Worm (Caenorhabditis elegans) whole organism, young adult: Measurements from ENCODE around the gene Y55B1AR.2.
A peak's percentile ranks its signal among the peaks of the same experiment; 100 is the strongest.

ENCODE experiments used
- B0019.2 ChIP-seq: fragments of 200-800 bp; sonication (Bioruptor generic); conservative IDR thresholded peaks from 2 replicates; pipeline ENCODE4 v1.3.6; 2022; ENCODE audit warnings: missing genetic modification reagents, missing genetic modification characterization, missing compliant biosample characterization
- D2030.7 ChIP-seq: fragments of 200-800 bp; sonication (Bioruptor generic); IDR thresholded peaks from 2 replicates; pipeline ENCODE4 v1.3.6; 2022; ENCODE audit warnings: missing genetic modification reagents, missing genetic modification characterization, missing compliant biosample characterization
- F23B12.7 ChIP-seq: sonication (generic microtip); optimal IDR thresholded peaks from 2 replicates; lab custom pipeline; 2017; ENCODE audit warnings: missing genetic modification characterization, mild to moderate bottlenecking, missing compliant biosample characterization, antibody characterized with exemption, moderate library complexity; ENCODE audit not compliant: insufficient read depth
- F52B5.7 ChIP-seq: sonication (generic microtip); optimal IDR thresholded peaks from 2 replicates; lab custom pipeline; 2016; ENCODE audit warnings: mild to moderate bottlenecking, missing genetic modification characterization, missing compliant biosample characterization
- T26A5.8 ChIP-seq: sonication (generic microtip); optimal IDR thresholded peaks from 2 replicates; lab custom pipeline; 2016; ENCODE audit warnings: missing genetic modification characterization, missing compliant biosample characterization
- ZK185.1 ChIP-seq: sonication (generic microtip); optimal IDR thresholded peaks from 2 replicates; lab custom pipeline; 2016; ENCODE audit warnings: mild to moderate bottlenecking, missing genetic modification characterization, missing compliant biosample characterization; ENCODE audit not compliant: poor library complexity, severe bottlenecking
- aptf-2 ChIP-seq: fragments of 200-800 bp; sonication (Bioruptor generic); conservative IDR thresholded peaks from 2 replicates; pipeline ENCODE4 v1.3.6; 2022; ENCODE audit warnings: missing genetic modification reagents, missing genetic modification characterization, missing compliant biosample characterization
- atf-7 ChIP-seq: sonication (generic microtip); optimal IDR thresholded peaks from 2 replicates; lab custom pipeline; 2017; ENCODE audit warnings: mild to moderate bottlenecking, missing genetic modification characterization, missing compliant biosample characterization
- attf-6 ChIP-seq: fragments of 200-800 bp; sonication (Bioruptor generic); IDR thresholded peaks from 2 replicates; pipeline ENCODE4 v1.3.6; 2022; ENCODE audit warnings: missing genetic modification reagents, missing genetic modification characterization, missing compliant biosample characterization
- bed-2 ChIP-seq: fragments of 200-800 bp; sonication (Bioruptor generic); IDR thresholded peaks from 2 replicates; pipeline ENCODE4 v1.3.6; 2022; ENCODE audit warnings: missing genetic modification reagents, missing genetic modification characterization, missing compliant biosample characterization
- ceh-100 ChIP-seq: fragments of 200-800 bp; sonication (Bioruptor generic); IDR thresholded peaks from 2 replicates; pipeline ENCODE4 v1.3.6; 2022; ENCODE audit warnings: missing genetic modification reagents, missing genetic modification characterization, missing compliant biosample characterization
- ceh-91 ChIP-seq: fragments of 200-800 bp; sonication (Bioruptor generic); IDR thresholded peaks from 2 replicates; pipeline ENCODE4 v1.3.6; 2022; ENCODE audit warnings: missing genetic modification reagents, missing genetic modification characterization, missing compliant biosample characterization
- die-1 ChIP-seq: sonication (generic microtip); optimal IDR thresholded peaks from 2 replicates; lab custom pipeline; 2016; ENCODE audit warnings: missing genotype, mild to moderate bottlenecking, missing genetic modification characterization, missing compliant biosample characterization
- egrh-3 ChIP-seq: fragments of 200-800 bp; sonication (Bioruptor generic); IDR thresholded peaks from 2 replicates; pipeline ENCODE4 v1.3.6; 2022; ENCODE audit warnings: missing genetic modification reagents, missing genetic modification characterization, missing compliant biosample characterization
- ets-4 ChIP-seq: fragments of 200-800 bp; sonication (Bioruptor generic); optimal IDR thresholded peaks from 2 replicates; lab custom pipeline; 2018; ENCODE audit warnings: mild to moderate bottlenecking, missing genetic modification characterization, missing compliant biosample characterization
- fkh-3 ChIP-seq: sonication (generic microtip); optimal IDR thresholded peaks from 2 replicates; lab custom pipeline; 2016; ENCODE audit warnings: mild to moderate bottlenecking, missing genetic modification characterization, missing compliant biosample characterization
- hmg-1.2 ChIP-seq: fragments of 200-800 bp; sonication (Bioruptor generic); IDR thresholded peaks from 2 replicates; pipeline ENCODE4 v1.3.6; 2022; ENCODE audit warnings: missing genetic modification reagents, missing genetic modification characterization, missing compliant biosample characterization
- let-607 ChIP-seq, 2 experiments: fragments of 200-800 bp in 1 of 2; sonication (Bioruptor generic) in 1 of 2; sonication (generic microtip) in 1 of 2; optimal IDR thresholded peaks; 2 replicates each; lab custom pipeline; 2016 to 2018; ENCODE audit warnings: mild to moderate bottlenecking in 2 of 2, missing compliant biosample characterization in 2 of 2, missing genetic modification characterization in 2 of 2, moderate library complexity in 2 of 2, missing genotype in 1 of 2
- lin-40 ChIP-seq: sonication (generic microtip); optimal IDR thresholded peaks from 2 replicates; lab custom pipeline; 2016; ENCODE audit warnings: missing genetic modification characterization, mild to moderate bottlenecking, missing compliant biosample characterization, missing genotype, missing genetic modification reagents
- lin-54 ChIP-seq: fragments of 200-800 bp; sonication (Bioruptor generic); optimal IDR thresholded peaks from 2 replicates; lab custom pipeline; 2018; ENCODE audit warnings: mild to moderate bottlenecking, missing genetic modification characterization, missing compliant biosample characterization
- madf-10 ChIP-seq: sonication (generic microtip); optimal IDR thresholded peaks from 2 replicates; lab custom pipeline; 2016; ENCODE audit warnings: mild to moderate bottlenecking, missing genetic modification characterization, missing compliant biosample characterization
- mel-28 ChIP-seq: sonication (generic microtip); optimal IDR thresholded peaks from 2 replicates; lab custom pipeline; 2016; ENCODE audit warnings: borderline replicate concordance, mild to moderate bottlenecking, missing genetic modification characterization, missing compliant biosample characterization
- pha-4 ChIP-seq: fragments of 150-350 bp; sonication (generic microtip); optimal IDR thresholded peaks from 2 replicates; lab custom pipeline; 2014; ENCODE audit warnings: missing biosample characterization, missing genetic modification reagents, missing genetic modification characterization
- rcor-1 ChIP-seq: fragments of 200-800 bp; sonication (Bioruptor generic); IDR thresholded peaks from 2 replicates; pipeline ENCODE4 v1.3.6; 2022; ENCODE audit warnings: missing genetic modification reagents, missing genetic modification characterization, missing compliant biosample characterization
- rec-8 ChIP-seq, 2 experiments: sonication (generic microtip); optimal IDR thresholded peaks; 2 replicates each; lab custom pipeline; 2016; ENCODE audit warnings: mild to moderate bottlenecking in 2 of 2, missing genetic modification characterization in 2 of 2, missing genetic modification reagents in 2 of 2, missing genotype in 2 of 2, missing biosample characterization in 1 of 2, missing compliant biosample characterization in 1 of 2, moderate library complexity in 1 of 2
- rpc-1 ChIP-seq, 2 experiments: fragments of 150-350 bp in 1 of 2; sonication (generic microtip) in 1 of 2; optimal IDR thresholded peaks; 2 replicates each; lab custom pipeline; 2014 to 2018; ENCODE audit warnings: missing biosample characterization in 1 of 2, missing genetic modification characterization in 1 of 2, missing genetic modification reagents in 1 of 2, missing genotype in 1 of 2
- snpc-1.3 ChIP-seq: sonication (generic microtip); optimal IDR thresholded peaks from 2 replicates; lab custom pipeline; 2017; ENCODE audit warnings: missing genetic modification characterization, mild to moderate bottlenecking, missing compliant biosample characterization, antibody characterized with exemption, moderate library complexity, missing genotype, missing genetic modification reagents; ENCODE audit not compliant: insufficient read depth
- snpc-4 ChIP-seq, 5 experiments: fragments of 150-350 bp in 1 of 5; sonication (generic microtip) in 4 of 5; optimal IDR thresholded peaks; 2 replicates each; lab custom pipeline; 2014 to 2018; ENCODE audit warnings: missing genetic modification characterization in 5 of 5, missing biosample characterization in 3 of 5, antibody characterized with exemption in 2 of 5, mild to moderate bottlenecking in 2 of 5, missing compliant biosample characterization in 2 of 5, missing genotype in 2 of 5, moderate library complexity in 2 of 5, missing genetic modification reagents in 1 of 5
- tbp1 ChIP-seq: fragments of 200-800 bp; sonication (Bioruptor generic); optimal IDR thresholded peaks from 2 replicates; lab custom pipeline; 2018; ENCODE audit warnings: mild to moderate bottlenecking, missing genetic modification characterization, missing compliant biosample characterization
- unc-130 ChIP-seq: sonication (generic microtip); optimal IDR thresholded peaks from 2 replicates; lab custom pipeline; 2016; ENCODE audit warnings: missing genetic modification reagents, missing genetic modification characterization, missing compliant biosample characterization
- unc-62 ChIP-seq: fragments of 150-350 bp; optimal IDR thresholded peaks from 2 replicates; lab custom pipeline; 2014; ENCODE audit warnings: missing biosample characterization, missing genetic modification reagents, missing genetic modification characterization
- ztf-28 ChIP-seq: fragments of 200-800 bp; sonication (Bioruptor generic); IDR thresholded peaks from 2 replicates; pipeline ENCODE4 v1.3.6; 2022; ENCODE audit warnings: missing genetic modification reagents, missing genetic modification characterization, missing compliant biosample characterization
- ztf-3 ChIP-seq: fragments of 200-800 bp; sonication (Bioruptor generic); optimal IDR thresholded peaks from 2 replicates; lab custom pipeline; 2018; ENCODE audit warnings: mild to moderate bottlenecking, missing genetic modification characterization, missing compliant biosample characterization

Gene Y55B1AR.2

DNA sequence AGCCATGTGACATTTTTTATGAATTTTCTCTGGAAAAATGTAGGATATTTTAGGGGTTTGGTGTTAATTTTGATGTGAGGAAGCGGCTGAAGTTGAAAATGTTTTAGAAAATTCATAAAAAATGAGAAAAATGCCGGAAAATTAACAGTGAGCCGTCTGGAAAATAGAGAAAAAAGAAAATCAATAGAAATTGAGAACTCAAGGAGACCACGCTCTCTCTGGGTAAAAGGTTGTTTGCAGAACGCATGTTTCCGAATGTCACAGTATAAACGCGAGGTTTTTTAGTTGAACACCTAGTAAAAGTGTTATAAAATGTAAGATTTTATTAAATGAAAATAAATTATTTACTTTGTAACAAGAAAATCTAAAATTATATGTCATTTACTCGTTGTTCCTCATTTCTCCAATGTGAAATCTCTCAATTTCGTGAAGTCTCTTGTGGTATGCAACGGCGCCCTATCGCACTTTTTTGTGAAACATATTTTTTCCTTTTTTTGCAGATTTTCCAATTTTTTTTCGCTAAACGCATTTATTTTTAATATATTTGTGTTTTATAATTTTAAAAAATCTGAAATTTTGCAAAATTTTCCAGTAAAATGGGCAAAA is 41.7 kb upstream of the Y55B1AR.2 start, which contains the start of the genes tag-266 and tag-267 (continued):
- 0 out of 2 replicates have a peak, but pooled peaks have one; percentile 31 for TF ChIP-seq B0019.2 (GFP tag; lab: Robert Waterston, UW)
- TF ChIP-seq F23B12.7 (tag; lab: Kevin White, UChicago), result no peak
- peak; percentile 59 for TF ChIP-seq unc-130
- peak; percentile 45 for TF ChIP-seq tbp1 (GFP tag; lab: Kevin White, UChicago)
- TF ChIP-seq lin-54 (GFP tag; lab: Kevin White, UChicago), result peak; percentile 8
- TF ChIP-seq T26A5.8 (tag; lab: Kevin White, UChicago), result no peak
- peak; percentile 30; the same call in 1 of the 2 replicates for TF ChIP-seq hmg-1.2
- TF ChIP-seq ceh-100 (GFP tag; lab: Robert Waterston, UW), result peak; percentile 97
- TF ChIP-seq lin-40, result peak; percentile 68
- TF ChIP-seq snpc-4 (GFP tag; optimal IDR thresholded peaks at IDR 0.05; lab: Kevin White, UChicago), result no peak
- TF ChIP-seq snpc-4 (tag; optimal IDR thresholded peaks at IDR 0.05; lab: Kevin White, UChicago), result peak in 2 of 4 experiments; percentile 2 to 40
- peak; percentile 47; the same call in 1 of the 2 replicates for TF ChIP-seq aptf-2 (GFP tag; lab: Robert Waterston, UW)
- TF ChIP-seq unc-62, result no peak
- TF ChIP-seq egrh-3 (GFP tag; lab: Robert Waterston, UW), result 0 out of 2 replicates have a peak, but pooled peaks have one; percentile 16
- peak in 1 of 2 experiments; percentile 25 for TF ChIP-seq let-607 (tag; optimal IDR thresholded peaks at IDR 0.05; lab: Kevin White, UChicago)
- TF ChIP-seq attf-6 (GFP tag; lab: Robert Waterston, UW), result no peak
- TF ChIP-seq pha-4 (tag; lab: Kevin White, UChicago), result no peak
- no peak for TF ChIP-seq mel-28 (tag; lab: Kevin White, UChicago)
- peak; percentile 71 for TF ChIP-seq madf-10 (tag; lab: Kevin White, UChicago)
- 0 out of 2 replicates have a peak, but pooled peaks have one; percentile 17 for TF ChIP-seq bed-2 (GFP tag; lab: Robert Waterston, UW)
- no peak for TF ChIP-seq ZK185.1 (tag; lab: Kevin White, UChicago)
- 0 out of 2 replicates have a peak, but pooled peaks have one; percentile 15 for TF ChIP-seq ztf-28 (GFP tag; lab: Robert Waterston, UW)
- TF ChIP-seq atf-7 (tag; lab: Kevin White, UChicago), result no peak
- peak; percentile 48 for TF ChIP-seq snpc-1.3 (tag; lab: Kevin White, UChicago)
- TF ChIP-seq D2030.7 (GFP tag; lab: Robert Waterston, UW), result peak; percentile 54
- no peak for TF ChIP-seq F52B5.7 (tag; lab: Kevin White, UChicago)

DNA sequence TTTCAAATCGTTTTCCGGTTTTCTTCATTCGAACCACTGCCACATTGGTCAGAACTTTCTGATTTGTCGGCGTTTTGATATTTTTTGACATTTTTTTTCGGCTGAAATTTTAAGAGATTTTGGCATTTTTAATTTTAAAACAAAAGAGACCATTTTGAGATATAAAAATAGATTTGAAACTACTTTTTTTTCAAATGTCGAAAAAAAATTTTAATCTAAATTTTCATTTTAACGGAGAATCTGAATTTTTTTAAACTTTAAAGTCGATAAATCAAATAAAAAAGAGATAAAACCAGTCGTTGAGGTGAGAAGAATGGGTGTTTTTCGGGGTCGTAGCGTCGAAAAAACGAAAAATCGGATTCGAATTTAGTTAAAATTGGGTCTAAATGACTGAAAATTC is 39.7 kb upstream of the Y55B1AR.2 start, which contains the start of gene sbds-1:
sbds-1 (minus strand) TSS at position 101 of the 400 bp plus-strand sequence.
- TF ChIP-seq fkh-3 (no peak), rec-8 (tag; optimal IDR thresholded peaks at IDR 0.05; lab: Kevin White, UChicago) (no peak), ceh-91 (GFP tag; lab: Robert Waterston, UW) (no peak), die-1 (tag; lab: Kevin White, UChicago) (no peak), rcor-1 (GFP tag; lab: Robert Waterston, UW) (no peak), ets-4 (GFP tag; lab: Kevin White, UChicago) (no peak), B0019.2 (GFP tag; lab: Robert Waterston, UW) (no peak), rpc-1 (optimal IDR thresholded peaks at IDR 0.05; lab: Kevin White, UChicago) (no peak), rpc-1 (tag; optimal IDR thresholded peaks at IDR 0.05; lab: Kevin White, UChicago) (no peak), snpc-4 (GFP tag; optimal IDR thresholded peaks at IDR 0.05; lab: Kevin White, UChicago) (no peak), snpc-4 (tag; optimal IDR thresholded peaks at IDR 0.05; lab: Kevin White, UChicago) (no peak), ztf-3 (GFP tag; lab: Kevin White, UChicago) (no peak)
